Worm (Caenorhabditis elegans) whole organism, mixed stage, embryonic: Measurements from ENCODE around the gene sdz-32.

ENCODE experiments used
- M03D4.4 ChIP-seq: sonication (generic microtip); optimal IDR thresholded peaks from 2 replicates; lab custom pipeline; 2017; ENCODE audit warnings: mild to moderate bottlenecking, missing genetic modification characterization, missing compliant biosample characterization
- bed-3 ChIP-seq: fragments of 200-800 bp; sonication (Bioruptor generic); optimal IDR thresholded peaks from 3 replicates; lab custom pipeline; 2018; ENCODE audit warnings: mild to moderate bottlenecking, missing genetic modification characterization, moderate library complexity, missing compliant biosample characterization
- blmp-1 ChIP-seq: fragments of 150-350 bp; optimal IDR thresholded peaks from 2 replicates; lab custom pipeline; 2014; ENCODE audit warnings: missing biosample characterization, missing genetic modification characterization
- ceh-39 ChIP-seq: fragments of 150-350 bp; optimal IDR thresholded peaks from 2 replicates; lab custom pipeline; 2014; ENCODE audit warnings: missing biosample characterization, missing genetic modification characterization
- ceh-43 ChIP-seq: fragments of 200-800 bp; sonication (Bioruptor generic); optimal IDR thresholded peaks from 2 replicates; lab custom pipeline; 2018; ENCODE audit warnings: mild to moderate bottlenecking, missing genetic modification characterization, moderate library complexity, missing compliant biosample characterization
- ceh-83 ChIP-seq: fragments of 200-800 bp; sonication (Bioruptor generic); optimal IDR thresholded peaks from 2 replicates; lab custom pipeline; 2018; ENCODE audit warnings: mild to moderate bottlenecking, missing genetic modification characterization, missing compliant biosample characterization
- ces-1 ChIP-seq: fragments of 150-350 bp; optimal IDR thresholded peaks from 2 replicates; lab custom pipeline; 2014; ENCODE audit warnings: missing biosample characterization, missing genetic modification reagents, missing genetic modification characterization
- cnd-1 ChIP-seq: fragments of 200-800 bp; sonication (Bioruptor generic); optimal IDR thresholded peaks from 2 replicates; lab custom pipeline; 2018; ENCODE audit warnings: mild to moderate bottlenecking, missing genetic modification characterization, missing compliant biosample characterization
- drap-1 ChIP-seq: fragments of 200-800 bp; sonication (Bioruptor generic); optimal IDR thresholded peaks from 3 replicates; lab custom pipeline; 2018; ENCODE audit warnings: mild to moderate bottlenecking, missing genetic modification characterization, missing compliant biosample characterization
- elt-1 ChIP-seq: sonication (generic microtip); optimal IDR thresholded peaks from 2 replicates; lab custom pipeline; 2017; ENCODE audit warnings: missing genetic modification characterization, mild to moderate bottlenecking, missing compliant biosample characterization, antibody characterized with exemption, moderate library complexity, borderline replicate concordance; ENCODE audit not compliant: insufficient read depth
- elt-3 ChIP-seq: fragments of 150-350 bp; optimal IDR thresholded peaks from 2 replicates; lab custom pipeline; 2014; ENCODE audit warnings: missing biosample characterization, missing genetic modification characterization
- flh-1 ChIP-seq: fragments of 200-800 bp; sonication (Bioruptor generic); optimal IDR thresholded peaks from 2 replicates; lab custom pipeline; 2018; ENCODE audit warnings: mild to moderate bottlenecking, missing genetic modification characterization, moderate library complexity, missing compliant biosample characterization
- ham-2 ChIP-seq: fragments of 200-800 bp; sonication (Bioruptor generic); optimal IDR thresholded peaks from 2 replicates; lab custom pipeline; 2018; ENCODE audit warnings: mild to moderate bottlenecking, missing genetic modification characterization, missing compliant biosample characterization
- lin-13 ChIP-seq: fragments of 150-350 bp; optimal IDR thresholded peaks from 2 replicates; lab custom pipeline; 2014; ENCODE audit warnings: missing biosample characterization, missing genetic modification characterization
- lin-32 ChIP-seq: fragments of 200-800 bp; sonication (Bioruptor generic); optimal IDR thresholded peaks from 2 replicates; lab custom pipeline; 2018; ENCODE audit warnings: mild to moderate bottlenecking, missing genetic modification characterization, missing compliant biosample characterization
- lsy-2 ChIP-seq: fragments of 150-350 bp; optimal IDR thresholded peaks from 2 replicates; lab custom pipeline; 2014; ENCODE audit warnings: missing biosample characterization, missing genetic modification characterization
- mab-5 ChIP-seq: fragments of 150-350 bp; optimal IDR thresholded peaks from 2 replicates; lab custom pipeline; 2014; ENCODE audit warnings: missing biosample characterization, missing genetic modification characterization
- mep-1 ChIP-seq: fragments of 150-350 bp; optimal IDR thresholded peaks from 2 replicates; lab custom pipeline; 2017; ENCODE audit warnings: missing biosample characterization, missing genetic modification reagents, missing genetic modification characterization, inconsistent platforms
- mls-2 ChIP-seq: sonication (generic microtip); optimal IDR thresholded peaks from 2 replicates; lab custom pipeline; 2016; ENCODE audit warnings: mild to moderate bottlenecking, missing genetic modification characterization, moderate library complexity, missing compliant biosample characterization
- nhr-12 ChIP-seq: fragments of 150-350 bp; optimal IDR thresholded peaks from 2 replicates; lab custom pipeline; 2014; ENCODE audit warnings: missing biosample characterization, missing genetic modification characterization
- nhr-2 ChIP-seq: fragments of 150-350 bp; optimal IDR thresholded peaks from 2 replicates; lab custom pipeline; 2014; ENCODE audit warnings: missing biosample characterization, missing genetic modification characterization
- nhr-237 ChIP-seq: fragments of 150-350 bp; optimal IDR thresholded peaks from 2 replicates; lab custom pipeline; 2014; ENCODE audit warnings: missing biosample characterization, missing genetic modification characterization
- nhr-28 ChIP-seq: fragments of 150-350 bp; optimal IDR thresholded peaks from 2 replicates; lab custom pipeline; 2014; ENCODE audit warnings: missing biosample characterization, missing genetic modification characterization
- nhr-76 ChIP-seq: sonication (generic microtip); optimal IDR thresholded peaks from 2 replicates; lab custom pipeline; 2017; ENCODE audit warnings: missing biosample characterization, missing genetic modification characterization
- sem-2 ChIP-seq: fragments of 200-800 bp; sonication (Bioruptor generic); optimal IDR thresholded peaks from 2 replicates; lab custom pipeline; 2018; ENCODE audit warnings: mild to moderate bottlenecking, missing genetic modification characterization, missing compliant biosample characterization
- snpc-4 ChIP-seq: fragments of 150-350 bp; optimal IDR thresholded peaks from 2 replicates; lab custom pipeline; 2014; ENCODE audit warnings: missing biosample characterization, missing genetic modification characterization
- sptf-1 ChIP-seq: sonication (generic microtip); optimal IDR thresholded peaks from 2 replicates; lab custom pipeline; 2017; ENCODE audit warnings: mild to moderate bottlenecking, missing genetic modification characterization, moderate library complexity, missing compliant biosample characterization
- tbx-8 ChIP-seq: fragments of 200-800 bp; sonication (Bioruptor generic); optimal IDR thresholded peaks from 2 replicates; lab custom pipeline; 2018; ENCODE audit warnings: mild to moderate bottlenecking, missing genetic modification characterization, moderate library complexity, missing compliant biosample characterization
- unc-120 ChIP-seq: sonication (generic microtip); optimal IDR thresholded peaks from 2 replicates; lab custom pipeline; 2017; ENCODE audit warnings: missing genetic modification characterization, missing compliant biosample characterization; ENCODE audit not compliant: poor library complexity, severe bottlenecking
- unc-62 ChIP-seq: fragments of 150-350 bp; optimal IDR thresholded peaks from 2 replicates; lab custom pipeline; 2014; ENCODE audit warnings: missing biosample characterization, missing genetic modification reagents, missing genetic modification characterization
- zip-8 ChIP-seq: fragments of 150-350 bp; optimal IDR thresholded peaks from 2 replicates; lab custom pipeline; 2014; ENCODE audit warnings: missing biosample characterization, missing genetic modification characterization
- ztf-11 ChIP-seq: fragments of 150-350 bp; optimal IDR thresholded peaks from 2 replicates; lab custom pipeline; 2014; ENCODE audit warnings: missing biosample characterization, missing genetic modification characterization

The sdz-32 gene

DNA sequence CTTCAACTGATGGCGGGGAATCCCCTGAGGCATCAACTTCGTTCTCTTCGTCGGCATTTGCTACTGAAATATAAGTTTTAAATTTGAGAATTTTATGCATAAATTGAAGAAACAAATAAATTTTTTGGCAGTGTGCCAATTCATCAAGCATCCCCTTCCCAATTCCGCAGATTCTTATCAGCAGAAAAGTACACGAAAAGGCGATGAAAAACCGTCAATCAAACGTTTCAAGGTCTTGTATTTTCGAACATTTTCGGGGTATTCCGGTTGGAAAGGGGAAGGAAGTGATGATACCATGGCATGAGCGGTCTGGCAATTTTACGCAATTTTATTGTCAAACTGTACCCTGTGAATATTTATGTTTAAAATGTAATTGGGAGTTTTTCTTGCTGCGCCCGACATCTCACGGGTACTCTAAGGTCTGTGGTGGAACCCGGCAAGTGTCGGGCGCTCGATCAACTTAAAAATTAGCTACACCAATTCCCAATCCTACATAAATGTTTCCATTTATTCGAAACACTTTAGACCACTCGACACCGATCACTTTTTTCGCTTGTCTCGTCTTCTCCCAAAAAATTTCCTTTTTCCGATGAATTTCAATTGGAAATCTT is 38.8 kb upstream of the sdz-32 start:
- TF ChIP-seq ceh-43 (GFP tag; lab: Kevin White, UChicago) (no peak), snpc-4 (tag; lab: Kevin White, UChicago) (no peak), cnd-1 (tag; lab: Kevin White, UChicago) (no peak), mab-5 (tag; lab: Kevin White, UChicago) (no peak), nhr-76 (tag; lab: Kevin White, UChicago) (no peak), ceh-39 (tag; lab: Kevin White, UChicago) (no peak), mep-1 (tag; lab: Kevin White, UChicago) (no peak), elt-1 (no peak), unc-120 (tag; lab: Kevin White, UChicago) (no peak), nhr-12 (tag; lab: Kevin White, UChicago) (no peak), nhr-237 (tag; lab: Kevin White, UChicago) (no peak), ham-2 (GFP tag; lab: Kevin White, UChicago) (no peak), lin-13 (tag; lab: Kevin White, UChicago) (no peak), M03D4.4 (tag; lab: Kevin White, UChicago) (no peak), ces-1 (no peak), zip-8 (tag; lab: Kevin White, UChicago) (no peak), lsy-2 (tag; lab: Kevin White, UChicago) (no peak), sptf-1 (tag; lab: Kevin White, UChicago) (no peak)

- TF ChIP-seq ces-1 (no peak), mep-1 (tag; lab: Kevin White, UChicago) (no peak), tbx-8 (GFP tag; lab: Kevin White, UChicago) (no peak), sptf-1 (tag; lab: Kevin White, UChicago) (no peak), zip-8 (tag; lab: Kevin White, UChicago) (no peak), lsy-2 (tag; lab: Kevin White, UChicago) (no peak), nhr-2 (tag; lab: Kevin White, UChicago) (no peak), nhr-76 (tag; lab: Kevin White, UChicago) (no peak), nhr-237 (tag; lab: Kevin White, UChicago) (no peak), mls-2 (no peak), unc-62 (GFP tag; lab: Kevin White, UChicago) (no peak), M03D4.4 (tag; lab: Kevin White, UChicago) (no peak), nhr-28 (tag; lab: Kevin White, UChicago) (no peak), unc-120 (tag; lab: Kevin White, UChicago) (no peak)
- TF ChIP-seq, all 35 proteins: peak for 0
Observed at ce11 chrII:3436412-3436811, 37.4 kb upstream of the sdz-32 start, which contains the start of gene skpo-2. TSS of gene skpo-2 (minus strand) at chrII:3436512.

DNA sequence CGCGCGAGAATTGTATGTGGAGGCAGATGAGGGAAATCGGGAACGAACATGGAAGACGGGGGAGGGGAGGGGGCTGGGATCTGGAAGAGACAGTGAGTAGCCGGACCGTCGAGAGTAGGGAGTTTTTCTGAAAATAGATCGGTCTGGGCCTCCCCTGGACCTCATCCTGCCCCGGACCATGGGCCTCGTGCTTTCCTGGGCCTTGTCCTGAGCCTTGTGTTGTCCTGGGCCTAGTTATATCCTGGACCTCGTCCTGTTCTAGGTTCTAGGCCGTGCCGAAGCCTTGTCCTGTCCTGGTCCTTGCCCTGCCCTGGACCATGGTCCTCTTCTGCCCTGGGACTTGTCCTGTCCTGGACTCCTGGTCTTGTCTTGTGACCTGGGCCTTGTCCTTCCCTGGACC is 36.5 kb upstream of the sdz-32 start:
- TF ChIP-seq tbx-8 (GFP tag; lab: Kevin White, UChicago), result no peak
- TF ChIP-seq ceh-83 (GFP tag; lab: Kevin White, UChicago), result peak; percentile 33

- no peak for TF ChIP-seq mab-5 (tag; lab: Kevin White, UChicago)
- peak; percentile 90 for TF ChIP-seq blmp-1 (tag; lab: Kevin White, UChicago)
Observed at ce11 chrII:3438280-3438679, 35.6 kb upstream of the sdz-32 start.

- TF ChIP-seq cnd-1 (tag; lab: Kevin White, UChicago) (peak; percentile 66), unc-120 (tag; lab: Kevin White, UChicago) (peak; percentile 37), elt-1 (no peak), flh-1 (GFP tag; lab: Kevin White, UChicago) (peak; percentile 24), ceh-39 (tag; lab: Kevin White, UChicago) (no peak), ham-2 (GFP tag; lab: Kevin White, UChicago) (peak; percentile 68), mep-1 (tag; lab: Kevin White, UChicago) (no peak), M03D4.4 (tag; lab: Kevin White, UChicago) (peak; percentile 76), bed-3 (peak; percentile 33), lin-32 (GFP tag; lab: Kevin White, UChicago) (peak; percentile 65), drap-1 (GFP tag; lab: Kevin White, UChicago) (peak; percentile 68), ceh-83 (GFP tag; lab: Kevin White, UChicago) (peak; percentile 88), mls-2 (peak; percentile 64), sptf-1 (tag; lab: Kevin White, UChicago) (peak; percentile 71), ztf-11 (tag; lab: Kevin White, UChicago) (no peak), blmp-1 (tag; lab: Kevin White, UChicago) (no peak), sem-2 (peak; percentile 55), lin-13 (tag; lab: Kevin White, UChicago) (no peak), elt-3 (tag; lab: Kevin White, UChicago) (no peak)
Observed at ce11 chrII:3439244-3439698, 34.6 kb upstream of the sdz-32 start.
